Worm (Caenorhabditis elegans) whole organism, L3 larva: ENCODE measurements around the gene ZK688.7.

ENCODE experiments used
- aly-2 ChIP-seq: fragments of 150-350 bp; optimal IDR thresholded peaks from 2 replicates; lab custom pipeline; 2014; ENCODE audit warnings: missing biosample characterization, missing genetic modification characterization
- ama-1 ChIP-seq: fragments of 150-350 bp; optimal IDR thresholded peaks from 2 replicates; lab custom pipeline; 2018
- egl-5 ChIP-seq: fragments of 150-350 bp; optimal IDR thresholded peaks from 2 replicates; lab custom pipeline; 2017; ENCODE audit warnings: missing biosample characterization, missing genetic modification reagents, missing genetic modification characterization, inconsistent platforms
- elt-3 ChIP-seq, 3 experiments: fragments of 150-350 bp in 1 of 3; sonication (generic microtip) in 2 of 3; optimal IDR thresholded peaks; 2 replicates in 2 of 3; 4 replicates in 1 of 3; lab custom pipeline; 2014 to 2017; ENCODE audit warnings: missing biosample characterization in 3 of 3, missing genetic modification characterization in 3 of 3
- lin-15B ChIP-seq: fragments of 150-350 bp; optimal IDR thresholded peaks from 2 replicates; lab custom pipeline; 2014; ENCODE audit warnings: missing biosample characterization, missing genetic modification characterization
- nhr-28 ChIP-seq: fragments of 150-350 bp; optimal IDR thresholded peaks from 2 replicates; lab custom pipeline; 2014; ENCODE audit warnings: missing biosample characterization, missing genetic modification characterization
- pha-4 ChIP-seq: fragments of 150-350 bp; optimal IDR thresholded peaks from 2 replicates; lab custom pipeline; 2014; ENCODE audit warnings: missing biosample characterization, missing genetic modification reagents, missing genetic modification characterization
- pqm-1 ChIP-seq: fragments of 150-350 bp; optimal IDR thresholded peaks from 2 replicates; lab custom pipeline; 2017; ENCODE audit warnings: missing biosample characterization, missing genetic modification characterization, inconsistent platforms
- unc-62 ChIP-seq: fragments of 150-350 bp; sonication (generic microtip); optimal IDR thresholded peaks from 4 replicates; lab custom pipeline; 2014; ENCODE audit warnings: missing biosample characterization, missing genetic modification reagents, missing genetic modification characterization

DNA sequence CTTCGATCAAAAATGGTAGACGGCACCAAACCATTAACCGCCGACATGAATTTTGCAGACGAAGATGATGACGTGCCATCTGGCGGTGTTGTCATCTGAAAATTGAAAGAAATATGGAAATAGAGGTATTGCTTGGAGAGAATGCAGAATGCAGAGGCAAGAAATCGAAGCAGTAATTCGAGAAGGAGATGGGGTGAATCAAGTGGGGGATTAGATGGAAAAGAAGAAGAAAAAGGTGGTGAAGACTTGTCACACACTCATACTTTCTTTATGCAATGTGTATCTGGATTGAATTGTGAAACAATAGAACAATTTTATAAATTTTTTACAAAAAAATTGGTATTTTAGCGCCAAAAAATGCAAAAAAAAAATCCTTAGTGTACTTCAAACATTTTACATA lies 13.4 kb upstream of the ZK688.7 start, which contains the start of gene tag-250:
- TF ChIP-seq pha-4 (tag; lab: Kevin White, UChicago): no peak
- no peak for TF ChIP-seq egl-5 (tag; lab: Kevin White, UChicago)
- TF ChIP-seq nhr-28 (tag; lab: Kevin White, UChicago): no peak
- no peak for TF ChIP-seq ama-1 (lab: Kevin White, UChicago)
- no peak for TF ChIP-seq elt-3 (tag; optimal IDR thresholded peaks at IDR 0.05; lab: Kevin White, UChicago)
- TF ChIP-seq unc-62 (GFP tag; lab: Kevin White, UChicago): no peak
- no peak for TF ChIP-seq pqm-1 (tag; lab: Kevin White, UChicago)
- no peak for TF ChIP-seq lin-15B (tag; lab: Kevin White, UChicago)
- TF ChIP-seq aly-2: no peak
